Fruit fly (Drosophila melanogaster) whole organism, embryonic: ENCODE data around the gene CG14410.

ENCODE experiments used
- Adf1 ChIP-seq: fragments of 200-800 bp; sonication (Bioruptor generic); IDR thresholded peaks from 2 replicates; pipeline ENCODE4 v1.3.6; 2022; ENCODE audit warnings: missing biosample characterization, missing genetic modification characterization
- Bgb ChIP-seq: fragments of 200-800 bp; sonication (Bioruptor generic); IDR thresholded peaks from 2 replicates; pipeline ENCODE4 v1.3.6; 2022; ENCODE audit warnings: missing biosample characterization, missing genetic modification characterization; ENCODE audit not compliant: partially characterized antibody
- CG10654 ChIP-seq: fragments of 200-800 bp; sonication (Bioruptor generic); optimal IDR thresholded peaks from 2 replicates; lab custom pipeline; 2016; ENCODE audit warnings: missing biosample characterization, missing genetic modification characterization
- CG13287 ChIP-seq: fragments of 200-800 bp; sonication (Bioruptor generic); IDR thresholded peaks from 2 replicates; pipeline ENCODE4 v1.3.6; 2022; ENCODE audit warnings: missing biosample characterization, missing genetic modification characterization; ENCODE audit not compliant: partially characterized antibody
- CG15601 ChIP-seq: fragments of 200-800 bp; sonication (Bioruptor generic); optimal IDR thresholded peaks from 3 replicates; lab custom pipeline; 2019; ENCODE audit warnings: missing biosample characterization, mild to moderate bottlenecking, missing genetic modification characterization, moderate library complexity
- CG1647 ChIP-seq: fragments of 200-800 bp; sonication (Bioruptor generic); optimal IDR thresholded peaks from 3 replicates; lab custom pipeline; 2016; ENCODE audit warnings: missing biosample characterization, missing genetic modification characterization
- CG17328 ChIP-seq: fragments of 200-800 bp; sonication (Bioruptor generic); IDR thresholded peaks from 2 replicates; pipeline ENCODE4 v1.3.6; 2022; ENCODE audit warnings: missing biosample characterization, missing genetic modification characterization
- CG17385 ChIP-seq: fragments of 200-800 bp; sonication (Bioruptor generic); optimal IDR thresholded peaks from 3 replicates; lab custom pipeline; 2018; ENCODE audit warnings: missing biosample characterization, mild to moderate bottlenecking, missing genetic modification characterization
- CG18262 ChIP-seq: fragments of 200-800 bp; optimal IDR thresholded peaks from 3 replicates; lab custom pipeline; 2019; ENCODE audit warnings: missing biosample characterization, mild to moderate bottlenecking, missing genetic modification characterization, moderate library complexity
- CG2120 ChIP-seq: fragments of 200-800 bp; sonication (Bioruptor generic); optimal IDR thresholded peaks from 3 replicates; lab custom pipeline; 2016; ENCODE audit warnings: missing biosample characterization, missing genetic modification characterization
- CG31365 ChIP-seq: fragments of 200-800 bp; sonication (Bioruptor generic); optimal IDR thresholded peaks from 2 replicates; lab custom pipeline; 2018; ENCODE audit warnings: missing biosample characterization, mild to moderate bottlenecking, missing genetic modification characterization
- CG34422 ChIP-seq: fragments of 200-800 bp; sonication (Bioruptor generic); IDR thresholded peaks from 3 replicates; pipeline ENCODE4 v1.3.6; 2022; ENCODE audit warnings: missing biosample characterization, missing genetic modification characterization
- CG4730 ChIP-seq: fragments of 200-800 bp; sonication (Bioruptor generic); IDR thresholded peaks from 2 replicates; pipeline ENCODE4 v1.3.6; 2022; ENCODE audit warnings: missing biosample characterization, missing genetic modification characterization
- CG6254 ChIP-seq: fragments of 200-800 bp; sonication (Bioruptor generic); optimal IDR thresholded peaks from 3 replicates; lab custom pipeline; 2017; ENCODE audit warnings: mild to moderate bottlenecking, missing biosample characterization, missing genetic modification reagents, missing genetic modification characterization
- CG6791 ChIP-seq: fragments of 200-800 bp; sonication (Bioruptor generic); IDR thresholded peaks from 3 replicates; pipeline ENCODE4 v1.3.6; 2022; ENCODE audit warnings: missing biosample characterization, missing genetic modification characterization; ENCODE audit not compliant: partially characterized antibody
- CG9215 ChIP-seq: fragments of 200-800 bp; sonication (Bioruptor generic); IDR thresholded peaks from 2 replicates; pipeline ENCODE4 v1.3.6; 2022; ENCODE audit warnings: missing biosample characterization, missing genetic modification characterization
- D19A ChIP-seq: fragments of 200-800 bp; optimal IDR thresholded peaks from 3 replicates; lab custom pipeline; 2019; ENCODE audit warnings: missing biosample characterization, mild to moderate bottlenecking, missing genetic modification characterization, moderate library complexity
- Dfd ChIP-seq, 2 experiments: fragments of >200 bp; optimal IDR thresholded peaks; 2 replicates each; lab custom pipeline; 2017; ENCODE audit warnings: missing biosample characterization in 2 of 2, missing genetic modification characterization in 2 of 2
- Hand ChIP-seq: fragments of 200-800 bp; sonication (Bioruptor generic); optimal IDR thresholded peaks from 2 replicates; lab custom pipeline; 2017; ENCODE audit warnings: mild to moderate bottlenecking, missing biosample characterization, missing genetic modification reagents, missing genetic modification characterization
- MESR4 ChIP-seq: fragments of 200-800 bp; sonication (Bioruptor generic); optimal IDR thresholded peaks from 2 replicates; lab custom pipeline; 2018; ENCODE audit warnings: missing biosample characterization, mild to moderate bottlenecking, missing genetic modification characterization, moderate library complexity
- Med ChIP-seq: fragments of 200-800 bp; sonication (Bioruptor generic); peaks from one replicate; lab custom pipeline; 2016; ENCODE audit warnings: missing biosample characterization, missing genetic modification characterization, mild to moderate bottlenecking, inconsistent platforms, moderate library complexity
- NC2α ChIP-seq: fragments of 200-800 bp; sonication (Bioruptor generic); optimal IDR thresholded peaks from 2 replicates; lab custom pipeline; 2016; ENCODE audit warnings: missing biosample characterization, missing genetic modification characterization
- NfI ChIP-seq: fragments of 200-800 bp; sonication (Bioruptor generic); optimal IDR thresholded peaks from 3 replicates; lab custom pipeline; 2018; ENCODE audit warnings: missing biosample characterization, mild to moderate bottlenecking, missing genetic modification characterization, moderate library complexity
- Scr ChIP-seq: fragments of 200-800 bp; sonication (Bioruptor generic); IDR thresholded peaks from 2 replicates; pipeline ENCODE4 v1.3.6; 2022; ENCODE audit warnings: missing biosample characterization, missing genetic modification characterization; ENCODE audit not compliant: partially characterized antibody
- Tbp ChIP-seq: fragments of >200 bp; optimal IDR thresholded peaks from 2 replicates; lab custom pipeline; 2018; ENCODE audit warnings: missing biosample characterization, missing genetic modification characterization
- ash1 ChIP-seq: fragments of 200-800 bp; sonication (Bioruptor generic); optimal IDR thresholded peaks from 2 replicates; lab custom pipeline; 2018; ENCODE audit warnings: missing biosample characterization, mild to moderate bottlenecking, missing genetic modification characterization
- cg ChIP-seq: fragments of 200-800 bp; sonication (Bioruptor generic); optimal IDR thresholded peaks from 3 replicates; lab custom pipeline; 2019; ENCODE audit warnings: missing biosample characterization, mild to moderate bottlenecking, missing genetic modification characterization, moderate library complexity
- chif ChIP-seq, 2 experiments: fragments of 200-800 bp; sonication (Bioruptor generic); optimal IDR thresholded peaks; 3 replicates each; lab custom pipeline; 2016; ENCODE audit warnings: missing biosample characterization in 2 of 2, missing genetic modification characterization in 2 of 2
- corto ChIP-seq: fragments of 200-800 bp; sonication (Bioruptor generic); optimal IDR thresholded peaks from 2 replicates; lab custom pipeline; 2016; ENCODE audit warnings: missing biosample characterization, mild to moderate bottlenecking, missing genetic modification characterization, moderate library complexity
- croc ChIP-seq: fragments of 200-800 bp; sonication (Bioruptor generic); conservative IDR thresholded peaks from 3 replicates; pipeline ENCODE4 v1.3.6; 2022; ENCODE audit warnings: missing biosample characterization, missing genetic modification characterization
- crp ChIP-seq, 2 experiments: fragments of 200-800 bp; sonication (Bioruptor generic); optimal IDR thresholded peaks; 2 replicates in 1 of 2; 3 replicates in 1 of 2; lab custom pipeline; 2017; ENCODE audit warnings: missing biosample characterization in 2 of 2, missing genetic modification characterization in 2 of 2, mild to moderate bottlenecking in 1 of 2, moderate library complexity in 1 of 2
- danr ChIP-seq: fragments of 200-800 bp; sonication (Bioruptor generic); IDR thresholded peaks from 2 replicates; pipeline ENCODE4 v1.3.6; 2022; ENCODE audit warnings: missing biosample characterization, missing genetic modification characterization
- gcm2 ChIP-seq: fragments of 200-800 bp; sonication (Bioruptor generic); optimal IDR thresholded peaks from 2 replicates; lab custom pipeline; 2016; ENCODE audit warnings: missing biosample characterization, missing genetic modification characterization
- her ChIP-seq: fragments of 200-800 bp; sonication (Bioruptor generic); optimal IDR thresholded peaks from 2 replicates; lab custom pipeline; 2016; ENCODE audit warnings: missing biosample characterization, missing genetic modification characterization
- lov ChIP-seq, 2 experiments: fragments of 200-800 bp in 1 of 2; fragments of >200 bp in 1 of 2; sonication (Bioruptor generic) in 1 of 2; IDR thresholded peaks in 1 of 2; optimal IDR thresholded peaks in 1 of 2; 2 replicates in 1 of 2; 3 replicates in 1 of 2; pipeline versions ENCODE4 v1.3.6 to Lab custom; 2017 to 2022; ENCODE audit warnings: missing biosample characterization in 1 of 2, missing genetic modification characterization in 1 of 2
- mld ChIP-seq: fragments of 200-800 bp; sonication (Bioruptor generic); IDR thresholded peaks from 3 replicates; pipeline ENCODE4 v1.3.6; 2022; ENCODE audit warnings: missing biosample characterization, missing genetic modification characterization; ENCODE audit not compliant: partially characterized antibody
- nerfin-1 ChIP-seq: fragments of 200-800 bp; sonication (Bioruptor generic); optimal IDR thresholded peaks from 3 replicates; lab custom pipeline; 2019; ENCODE audit warnings: missing biosample characterization, mild to moderate bottlenecking, missing genetic modification characterization, moderate library complexity
- nmo ChIP-seq: fragments of 200-800 bp; sonication (Bioruptor generic); optimal IDR thresholded peaks from 2 replicates; lab custom pipeline; 2018; ENCODE audit warnings: missing biosample characterization, mild to moderate bottlenecking, missing genetic modification characterization, moderate library complexity
- peb ChIP-seq: fragments of 200-800 bp; sonication (Bioruptor generic); IDR thresholded peaks from 2 replicates; pipeline ENCODE4 v1.3.6; 2022; ENCODE audit warnings: missing biosample characterization, missing genetic modification characterization
- prd ChIP-seq, 3 experiments: fragments of >200 bp in 2 of 3; fragments of 200-800 bp in 1 of 3; sonication (Bioruptor generic) in 1 of 3; optimal IDR thresholded peaks in 2 of 3; IDR thresholded peaks in 1 of 3; 2 replicates in 2 of 3; 3 replicates in 1 of 3; pipeline versions ENCODE4 v1.3.6 to Lab custom; 2017 to 2022; ENCODE audit warnings: missing biosample characterization in 1 of 3, missing genetic modification characterization in 1 of 3
- pros ChIP-seq: fragments of 200-800 bp; sonication (Bioruptor generic); optimal IDR thresholded peaks from 3 replicates; lab custom pipeline; 2019; ENCODE audit warnings: missing biosample characterization, mild to moderate bottlenecking, missing genetic modification characterization, moderate library complexity
- repo ChIP-seq: fragments of 200-800 bp; sonication (Bioruptor generic); optimal IDR thresholded peaks from 2 replicates; lab custom pipeline; 2016; ENCODE audit warnings: missing biosample characterization, missing genetic modification characterization
- shn ChIP-seq: fragments of 200-800 bp; sonication (Bioruptor generic); optimal IDR thresholded peaks from 3 replicates; lab custom pipeline; 2016; ENCODE audit warnings: missing biosample characterization, missing genetic modification characterization
- so ChIP-seq: fragments of 200-800 bp; sonication (Bioruptor generic); IDR thresholded peaks from 3 replicates; pipeline ENCODE4 v1.3.6; 2022; ENCODE audit warnings: missing biosample characterization, missing genetic modification characterization
- stc ChIP-seq: fragments of 200-800 bp; sonication (Bioruptor generic); IDR thresholded peaks from 2 replicates; pipeline ENCODE4 v1.3.6; 2022; ENCODE audit warnings: missing biosample characterization, missing genetic modification characterization
- toy ChIP-seq: fragments of 200-800 bp; sonication (Bioruptor generic); IDR thresholded peaks from 2 replicates; pipeline ENCODE4 v1.3.6; 2022; ENCODE audit warnings: missing biosample characterization, missing genetic modification characterization
- trh ChIP-seq: fragments of 200-800 bp; sonication (Bioruptor generic); optimal IDR thresholded peaks from 2 replicates; lab custom pipeline; 2016; ENCODE audit warnings: missing biosample characterization, missing genetic modification characterization
- usp ChIP-seq: fragments of >200 bp; optimal IDR thresholded peaks from 2 replicates; lab custom pipeline; 2017; ENCODE audit warnings: missing biosample characterization, missing genetic modification characterization

CG14410 gene

dm6 chrX:14848755-14849354 lies 12.3 kb downstream of the CG14410 start, which contains the start of gene CG9522 (continued):
- no peak for TF ChIP-seq ash1 (GFP tag; lab: Kevin White, UChicago)
- no peak for TF ChIP-seq gcm2 (GFP tag; lab: Kevin White, UChicago)
- TF ChIP-seq mld, result no peak
- TF ChIP-seq CG15601, result peak; percentile 74
- TF ChIP-seq crp (GFP tag; optimal IDR thresholded peaks at IDR 0.05; lab: Kevin White, UChicago), result no peak
- no peak for TF ChIP-seq usp (GFP tag; lab: Kevin White, UChicago)
- TF ChIP-seq stc (GFP tag; lab: Robert Waterston, UW), result peak; percentile 36; the same call in 1 of the 2 replicates
- peak; percentile 51; the same call in 1 of the 3 replicates for TF ChIP-seq so (GFP tag; lab: Robert Waterston, UW)
- TF ChIP-seq nerfin-1 (tag; lab: Kevin White, UChicago), result peak; percentile 61
- TF ChIP-seq CG13287 (GFP tag; lab: Robert Waterston, UW), result no peak
- peak; percentile 44; the same call in 1 of the 2 replicates for TF ChIP-seq CG9215 (GFP tag; lab: Robert Waterston, UW)
- peak; percentile 34 for TF ChIP-seq corto (GFP tag; lab: Kevin White, UChicago)
- peak; percentile 40 for TF ChIP-seq CG10654 (GFP tag; lab: Kevin White, UChicago)
- TF ChIP-seq nmo (GFP tag; lab: Kevin White, UChicago), result peak; percentile 79
- TF ChIP-seq CG1647 (GFP tag; lab: Kevin White, UChicago), result peak; percentile 27
- TF ChIP-seq MESR4 (GFP tag; lab: Kevin White, UChicago), result no peak
- no peak for TF ChIP-seq NC2α
- TF ChIP-seq chif (GFP tag; optimal IDR thresholded peaks at IDR 0.05; lab: Kevin White, UChicago), result peak; percentile 27 to 58
- TF ChIP-seq prd (optimal IDR thresholded peaks at IDR 0.05; lab: Kevin White, UChicago), result no peak
- peak; percentile 74 for TF ChIP-seq prd (GFP tag; IDR thresholded peaks at IDR 0.05; lab: Robert Waterston, UW)
- TF ChIP-seq toy (GFP tag; lab: Robert Waterston, UW), result 0 out of 2 replicates have a peak, but pooled peaks have one; percentile 21
- TF ChIP-seq Adf1 (GFP tag; lab: Robert Waterston, UW), result no peak
- peak; percentile 68 for TF ChIP-seq peb (GFP tag; lab: Robert Waterston, UW)
- TF ChIP-seq Bgb, result no peak
- TF ChIP-seq NfI (GFP tag; lab: Kevin White, UChicago), result peak; percentile 46
- TF ChIP-seq Med (GFP tag; lab: Kevin White, UChicago), result peak; percentile 89
- peak; percentile 86 for TF ChIP-seq CG17328
- peak; percentile 62; the same call in 1 of the 3 replicates for TF ChIP-seq CG34422 (GFP tag; lab: Robert Waterston, UW)
- TF ChIP-seq Tbp, result no peak
- peak; percentile 75 for TF ChIP-seq CG17385 (GFP tag; lab: Kevin White, UChicago)
- no peak for TF ChIP-seq lov (optimal IDR thresholded peaks at IDR 0.05; lab: Kevin White, UChicago)
- peak; percentile 76; the same call in 2 of the 3 replicates for TF ChIP-seq lov (GFP tag; IDR thresholded peaks at IDR 0.05; lab: Robert Waterston, UW)
- TF ChIP-seq Dfd (GFP tag; optimal IDR thresholded peaks at IDR 0.05; lab: Kevin White, UChicago), result no peak
- TF ChIP-seq CG4730 (GFP tag; lab: Robert Waterston, UW), result peak; percentile 48; the same call in 1 of the 2 replicates
- TF ChIP-seq CG18262 (tag; lab: Kevin White, UChicago), result peak; percentile 68
- TF ChIP-seq danr, result peak; percentile 49; the same call in 1 of the 2 replicates
- no peak for TF ChIP-seq repo (GFP tag; lab: Kevin White, UChicago)
- peak; percentile 61 for TF ChIP-seq CG2120 (GFP tag; lab: Kevin White, UChicago)
- TF ChIP-seq CG31365 (tag; lab: Kevin White, UChicago), result no peak
- TF ChIP-seq CG6254, result peak; percentile 85
- no peak for TF ChIP-seq her (GFP tag; lab: Kevin White, UChicago)
- TF ChIP-seq Hand (GFP tag; lab: Kevin White, UChicago), result no peak
- TF ChIP-seq trh (GFP tag; lab: Kevin White, UChicago), result no peak
- TF ChIP-seq D19A (tag; lab: Kevin White, UChicago), result peak; percentile 74
- no peak for TF ChIP-seq cg
- peak; percentile 64 for TF ChIP-seq croc (GFP tag; lab: Robert Waterston, UW)
- no peak for TF ChIP-seq shn (GFP tag; lab: Kevin White, UChicago)
- no peak for TF ChIP-seq pros (GFP tag; lab: Kevin White, UChicago)
- 0 out of 3 replicates have a peak, but pooled peaks have one; percentile 15 for TF ChIP-seq CG6791 (GFP tag; lab: Robert Waterston, UW)
- TF ChIP-seq Scr (GFP tag; lab: Robert Waterston, UW), result no peak
